Fruit fly (Drosophila melanogaster) whole organism, embryonic: ENCODE data around the gene Sk1.

ENCODE experiments used
- Abd-B ChIP-seq: fragments of 200-800 bp; sonication (Bioruptor generic); optimal IDR thresholded peaks from 2 replicates; lab custom pipeline; 2018; ENCODE audit warnings: missing biosample characterization, mild to moderate bottlenecking, missing genetic modification characterization, moderate library complexity
- Ada2b ChIP-seq: fragments of 200-800 bp; sonication (Bioruptor generic); IDR thresholded peaks from 2 replicates; pipeline ENCODE4 v1.3.6; 2022; ENCODE audit warnings: missing biosample characterization, missing genetic modification characterization
- Awh ChIP-seq: fragments of 200-800 bp; sonication (Bioruptor generic); IDR thresholded peaks from 2 replicates; pipeline ENCODE4, ENCODE4 v1.3.6; 2022; ENCODE audit warnings: missing biosample characterization, missing genetic modification characterization
- CG10267 ChIP-seq: fragments of 200-800 bp; sonication (Bioruptor generic); optimal IDR thresholded peaks from 2 replicates; lab custom pipeline; 2018; ENCODE audit warnings: missing biosample characterization, mild to moderate bottlenecking, missing genetic modification characterization, moderate library complexity
- CG10274 ChIP-seq: fragments of 200-800 bp; sonication (Bioruptor generic); optimal IDR thresholded peaks from 3 replicates; lab custom pipeline; 2017; ENCODE audit warnings: missing biosample characterization, mild to moderate bottlenecking, missing genetic modification characterization
- CG10366 ChIP-seq: fragments of 200-800 bp; sonication (Bioruptor generic); IDR thresholded peaks from 2 replicates; pipeline ENCODE4 v1.3.6; 2022; ENCODE audit warnings: missing biosample characterization, missing genetic modification characterization
- CG11504 ChIP-seq: fragments of 200-800 bp; sonication (Bioruptor generic); optimal IDR thresholded peaks from 3 replicates; lab custom pipeline; 2019; ENCODE audit warnings: missing biosample characterization, mild to moderate bottlenecking, missing genetic modification characterization, moderate library complexity
- CG13424 ChIP-seq: fragments of 200-800 bp; sonication (Bioruptor generic); optimal IDR thresholded peaks from 2 replicates; lab custom pipeline; 2019; ENCODE audit warnings: missing biosample characterization, mild to moderate bottlenecking, missing genetic modification characterization, moderate library complexity
- CG17328 ChIP-seq: fragments of 200-800 bp; sonication (Bioruptor generic); IDR thresholded peaks from 2 replicates; pipeline ENCODE4 v1.3.6; 2022; ENCODE audit warnings: missing biosample characterization, missing genetic modification characterization
- CG18599 ChIP-seq: fragments of 200-800 bp; sonication (Bioruptor generic); optimal IDR thresholded peaks from 3 replicates; lab custom pipeline; 2017; ENCODE audit warnings: missing biosample characterization, missing genetic modification characterization, mild to moderate bottlenecking, moderate library complexity, missing genetic modification reagents
- CG2678 ChIP-seq: fragments of 200-800 bp; sonication (Bioruptor generic); optimal IDR thresholded peaks from 3 replicates; lab custom pipeline; 2019; ENCODE audit warnings: missing biosample characterization, mild to moderate bottlenecking, missing genetic modification characterization, moderate library complexity
- CG3065 ChIP-seq: fragments of 200-800 bp; sonication (Bioruptor generic); optimal IDR thresholded peaks from 2 replicates; lab custom pipeline; 2016; ENCODE audit warnings: missing biosample characterization, missing genetic modification characterization
- CG34224 ChIP-seq: fragments of 200-800 bp; sonication (Bioruptor generic); IDR thresholded peaks from 3 replicates; pipeline ENCODE4 v1.3.6; 2022; ENCODE audit warnings: missing biosample characterization, missing genetic modification characterization; ENCODE audit not compliant: partially characterized antibody
- CG42726 ChIP-seq: fragments of 200-800 bp; sonication (Bioruptor generic); IDR thresholded peaks from 2 replicates; pipeline ENCODE4 v1.3.6; 2022; ENCODE audit warnings: missing biosample characterization, missing genetic modification characterization; ENCODE audit not compliant: partially characterized antibody
- CG6854 ChIP-seq: fragments of 200-800 bp; sonication (Bioruptor generic); optimal IDR thresholded peaks from 3 replicates; lab custom pipeline; 2017; ENCODE audit warnings: missing biosample characterization, mild to moderate bottlenecking, missing genetic modification characterization
- CG7839 ChIP-seq: fragments of 200-800 bp; sonication (Bioruptor generic); optimal IDR thresholded peaks from 3 replicates; lab custom pipeline; 2018; ENCODE audit warnings: missing biosample characterization, mild to moderate bottlenecking, missing genetic modification characterization, moderate library complexity
- CG8290 ChIP-seq, 3 experiments: fragments of 200-800 bp; sonication (Bioruptor generic); optimal IDR thresholded peaks; 2 replicates each; lab custom pipeline; 2016 to 2019; ENCODE audit warnings: missing biosample characterization in 3 of 3, missing genetic modification characterization in 3 of 3, mild to moderate bottlenecking in 2 of 3, moderate library complexity in 1 of 3
- CG9437 ChIP-seq: fragments of 200-800 bp; sonication (Bioruptor generic); optimal IDR thresholded peaks from 2 replicates; lab custom pipeline; 2018; ENCODE audit warnings: missing biosample characterization, mild to moderate bottlenecking, missing genetic modification characterization
- CG9817 ChIP-seq: fragments of 200-800 bp; sonication (Bioruptor generic); optimal IDR thresholded peaks from 2 replicates; lab custom pipeline; 2018; ENCODE audit warnings: missing biosample characterization, mild to moderate bottlenecking, missing genetic modification characterization, moderate library complexity
- Dip3 ChIP-seq: fragments of 200-800 bp; sonication (Bioruptor generic); optimal IDR thresholded peaks from 3 replicates; lab custom pipeline; 2016; ENCODE audit warnings: missing biosample characterization, missing genetic modification characterization
- Dll ChIP-seq: fragments of 200-800 bp; sonication (Bioruptor generic); IDR thresholded peaks from 4 replicates; pipeline ENCODE4 v1.3.6; 2022; ENCODE audit warnings: missing biosample characterization, missing genetic modification characterization; ENCODE audit not compliant: partially characterized antibody
- Ets97D ChIP-seq: fragments of 200-800 bp; sonication (Bioruptor generic); optimal IDR thresholded peaks from 3 replicates; lab custom pipeline; 2016; ENCODE audit warnings: missing biosample characterization, missing genetic modification characterization
- Hand ChIP-seq: fragments of 200-800 bp; sonication (Bioruptor generic); optimal IDR thresholded peaks from 2 replicates; lab custom pipeline; 2017; ENCODE audit warnings: mild to moderate bottlenecking, missing biosample characterization, missing genetic modification reagents, missing genetic modification characterization
- Kr ChIP-seq: fragments of 200-800 bp; sonication (Bioruptor generic); optimal IDR thresholded peaks from 2 replicates; lab custom pipeline; 2017; ENCODE audit warnings: missing biosample characterization, mild to moderate bottlenecking, missing genetic modification characterization
- Med ChIP-seq: fragments of 200-800 bp; sonication (Bioruptor generic); peaks from one replicate; lab custom pipeline; 2016; ENCODE audit warnings: missing biosample characterization, missing genetic modification characterization, mild to moderate bottlenecking, inconsistent platforms, moderate library complexity
- NFAT ChIP-seq: fragments of 200-800 bp; sonication (Bioruptor generic); IDR thresholded peaks from 2 replicates; pipeline ENCODE4 v1.3.6; 2022; ENCODE audit warnings: missing biosample characterization, missing genetic modification characterization
- NfI ChIP-seq: fragments of 200-800 bp; sonication (Bioruptor generic); optimal IDR thresholded peaks from 3 replicates; lab custom pipeline; 2018; ENCODE audit warnings: missing biosample characterization, mild to moderate bottlenecking, missing genetic modification characterization, moderate library complexity
- Oaz ChIP-seq: fragments of 200-800 bp; sonication (Bioruptor generic); IDR thresholded peaks from 2 replicates; pipeline ENCODE4 v1.3.6; 2022; ENCODE audit warnings: missing biosample characterization, missing genetic modification characterization
- Rfx ChIP-seq: fragments of 200-800 bp; sonication (Bioruptor generic); IDR thresholded peaks from 2 replicates; pipeline ENCODE4 v1.3.6; 2022; ENCODE audit warnings: missing biosample characterization, missing genetic modification characterization
- Sin3A ChIP-seq: fragments of >200 bp; optimal IDR thresholded peaks from 2 replicates; lab custom pipeline; 2018
- Sox100B ChIP-seq: fragments of 200-800 bp; sonication (Bioruptor generic); optimal IDR thresholded peaks from 3 replicates; lab custom pipeline; 2018; ENCODE audit warnings: missing biosample characterization, mild to moderate bottlenecking, missing genetic modification characterization
- Trl ChIP-seq, 3 experiments: fragments of >200 bp in 2 of 3; fragments of 200-800 bp in 1 of 3; sonication (Bioruptor generic) in 1 of 3; optimal IDR thresholded peaks; 2 replicates in 1 of 3; 3 replicates in 2 of 3; lab custom pipeline; 2016 to 2017; ENCODE audit warnings: missing biosample characterization in 1 of 3, missing genetic modification characterization in 1 of 3
- cwo ChIP-seq: fragments of 200-800 bp; sonication (Bioruptor generic); optimal IDR thresholded peaks from 3 replicates; lab custom pipeline; 2017; ENCODE audit warnings: missing biosample characterization, missing genetic modification characterization, mild to moderate bottlenecking, moderate library complexity, missing genetic modification reagents
- ems ChIP-seq: fragments of 200-800 bp; sonication (Bioruptor generic); optimal IDR thresholded peaks from 3 replicates; lab custom pipeline; 2016; ENCODE audit warnings: missing biosample characterization, missing genetic modification characterization
- exex ChIP-seq: fragments of 200-800 bp; sonication (Bioruptor generic); optimal IDR thresholded peaks from 4 replicates; lab custom pipeline; 2018; ENCODE audit warnings: missing biosample characterization, mild to moderate bottlenecking, missing genetic modification characterization, moderate library complexity
- ftz-f1 ChIP-seq: fragments of 200-800 bp; sonication (Bioruptor generic); optimal IDR thresholded peaks from 2 replicates; lab custom pipeline; 2016; ENCODE audit warnings: missing biosample characterization, missing genetic modification characterization
- gsb ChIP-seq: fragments of 200-800 bp; sonication (Bioruptor generic); IDR thresholded peaks from 2 replicates; pipeline ENCODE4 v1.3.6; 2022; ENCODE audit warnings: missing biosample characterization, missing genetic modification characterization
- jigr1 ChIP-seq: fragments of 200-800 bp; sonication (Bioruptor generic); IDR thresholded peaks from 3 replicates; pipeline ENCODE4 v1.3.6; 2022; ENCODE audit warnings: missing biosample characterization, missing genetic modification characterization
- kni ChIP-seq: fragments of 200-800 bp; sonication (Bioruptor generic); optimal IDR thresholded peaks from 3 replicates; lab custom pipeline; 2017; ENCODE audit warnings: mild to moderate bottlenecking, missing biosample characterization, missing genetic modification reagents, missing genetic modification characterization
- luna ChIP-seq: fragments of 200-800 bp; sonication (Bioruptor generic); optimal IDR thresholded peaks from 2 replicates; lab custom pipeline; 2016; ENCODE audit warnings: missing biosample characterization, missing genetic modification characterization
- mirr ChIP-seq: fragments of 200-800 bp; sonication (Bioruptor generic); optimal IDR thresholded peaks from 3 replicates; lab custom pipeline; 2018; ENCODE audit warnings: missing biosample characterization, mild to moderate bottlenecking, missing genetic modification characterization
- ranshi ChIP-seq: fragments of 200-800 bp; sonication (Bioruptor generic); IDR thresholded peaks from 2 replicates; pipeline ENCODE4 v1.3.6; 2022; ENCODE audit warnings: missing biosample characterization, missing genetic modification characterization
- sd ChIP-seq: fragments of 200-800 bp; sonication (Bioruptor generic); optimal IDR thresholded peaks from 3 replicates; lab custom pipeline; 2018; ENCODE audit warnings: missing biosample characterization, mild to moderate bottlenecking, missing genetic modification characterization, moderate library complexity
- slp2 ChIP-seq: fragments of 200-800 bp; sonication (Bioruptor generic); optimal IDR thresholded peaks from 2 replicates; lab custom pipeline; 2016; ENCODE audit warnings: missing biosample characterization, missing genetic modification characterization
- sqz ChIP-seq: fragments of 200-800 bp; sonication (Bioruptor generic); optimal IDR thresholded peaks from 3 replicates; lab custom pipeline; 2018; ENCODE audit warnings: missing biosample characterization, mild to moderate bottlenecking, missing genetic modification characterization
- sug ChIP-seq: fragments of 200-800 bp; optimal IDR thresholded peaks from 2 replicates; lab custom pipeline; 2019; ENCODE audit warnings: missing biosample characterization, mild to moderate bottlenecking, missing genetic modification characterization, moderate library complexity
- tio ChIP-seq: fragments of 200-800 bp; sonication (Bioruptor generic); optimal IDR thresholded peaks from 2 replicates; lab custom pipeline; 2017; ENCODE audit warnings: missing biosample characterization, missing genetic modification characterization, inconsistent platforms
- wdn ChIP-seq: fragments of 200-800 bp; sonication (Bioruptor generic); IDR thresholded peaks from 2 replicates; pipeline ENCODE4 v1.3.6; 2022; ENCODE audit warnings: missing biosample characterization, missing genetic modification characterization
- zfh2 ChIP-seq: fragments of 200-800 bp; sonication (Bioruptor generic); optimal IDR thresholded peaks from 2 replicates; lab custom pipeline; 2016; ENCODE audit warnings: missing biosample characterization, missing genetic modification characterization

The Sk1 gene

dm6 chrX:11420752-11421396 is 21.5 kb upstream of the Sk1 start:
- TF ChIP-seq CG34224 (GFP tag; lab: Robert Waterston, UW) (no peak), CG6854 (GFP tag; lab: Kevin White, UChicago) (no peak), Dip3 (GFP tag; lab: Kevin White, UChicago) (no peak), ftz-f1 (GFP tag; lab: Kevin White, UChicago) (no peak), NfI (GFP tag; lab: Kevin White, UChicago) (no peak), CG18599 (GFP tag; lab: Kevin White, UChicago) (no peak), Ada2b (no peak), Med (peak; percentile 59), ems (GFP tag; lab: Kevin White, UChicago) (no peak), Kr (GFP tag; lab: Kevin White, UChicago) (no peak), CG17328 (GFP tag; lab: Robert Waterston, UW) (no peak), CG8290 (GFP tag; optimal IDR thresholded peaks at IDR 0.05; lab: Kevin White, UChicago) (no peak), CG8290 (tag; optimal IDR thresholded peaks at IDR 0.05; lab: Kevin White, UChicago) (no peak), sd (tag; lab: Kevin White, UChicago) (peak; percentile 55), Awh (GFP tag; lab: Robert Waterston, UW) (no peak), cwo (GFP tag; lab: Kevin White, UChicago) (no peak), Sox100B (GFP tag; lab: Kevin White, UChicago) (no peak), CG10274 (GFP tag; lab: Kevin White, UChicago) (no peak), luna (GFP tag; lab: Kevin White, UChicago) (no peak), mirr (GFP tag; lab: Kevin White, UChicago) (no peak), CG10267 (tag; lab: Kevin White, UChicago) (no peak), slp2 (GFP tag; lab: Kevin White, UChicago) (no peak), tio (GFP tag; lab: Kevin White, UChicago) (no peak), CG13424 (no peak), sug (tag; lab: Kevin White, UChicago) (peak; percentile 84), Trl (optimal IDR thresholded peaks at IDR 0.05; lab: Kevin White, UChicago) (no peak), Trl (GFP tag; optimal IDR thresholded peaks at IDR 0.05; lab: Kevin White, UChicago) (no peak), CG10366 (GFP tag; lab: Robert Waterston, UW) (no peak), exex (peak; percentile 29)

dm6 chrX:11422071-11422470 is 20.3 kb upstream of the Sk1 start:
- TF ChIP-seq CG34224 (GFP tag; lab: Robert Waterston, UW) (no peak), zfh2 (no peak), CG11504 (tag; lab: Kevin White, UChicago) (peak; percentile 16), jigr1 (GFP tag; lab: Robert Waterston, UW) (no peak), kni (no peak), ranshi (GFP tag; lab: Robert Waterston, UW) (no peak), wdn (no peak), Abd-B (GFP tag; lab: Kevin White, UChicago) (peak; percentile 18), Dll (no peak), sqz (GFP tag; lab: Kevin White, UChicago) (no peak), CG2678 (tag; lab: Kevin White, UChicago) (peak; percentile 23), Oaz (GFP tag; lab: Robert Waterston, UW) (no peak), Rfx (GFP tag; lab: Robert Waterston, UW) (peak; percentile 37; the same call in 1 of the 2 replicates), CG3065 (GFP tag; lab: Kevin White, UChicago) (no peak), CG9437 (GFP tag; lab: Kevin White, UChicago) (peak; percentile 0), CG42726 (GFP tag; lab: Robert Waterston, UW) (no peak), NFAT (GFP tag; lab: Robert Waterston, UW) (0 out of 2 replicates have a peak, but pooled peaks have one; percentile 7), Ets97D (GFP tag; lab: Kevin White, UChicago) (no peak), gsb (GFP tag; lab: Robert Waterston, UW) (no peak), CG9817 (tag; lab: Kevin White, UChicago) (no peak), Sin3A (lab: Kevin White, UChicago) (no peak), CG7839 (tag; lab: Kevin White, UChicago) (peak; percentile 4), Hand (GFP tag; lab: Kevin White, UChicago) (no peak)
